Worm (Caenorhabditis elegans) whole organism, L4 larva: ENCODE data around the gene F13D11.3.

Experiments used
- F26F4.8 ChIP-seq: fragments of 200-800 bp; sonication (Bioruptor generic); conservative IDR thresholded peaks from 2 replicates; pipeline ENCODE4 v1.3.6; 2022; ENCODE audit warnings: missing genetic modification characterization, missing compliant biosample characterization
- ceh-28 ChIP-seq: fragments of 150-350 bp; optimal IDR thresholded peaks from 2 replicates; lab custom pipeline; 2014; ENCODE audit warnings: missing biosample characterization, missing genetic modification reagents, missing genetic modification characterization
- ces-1 ChIP-seq: fragments of 150-350 bp; sonication (generic microtip); optimal IDR thresholded peaks from 4 replicates; lab custom pipeline; 2014; ENCODE audit warnings: missing biosample characterization, missing genetic modification reagents, missing genetic modification characterization
- egl-43 ChIP-seq: fragments of 200-800 bp; sonication (Bioruptor generic); IDR thresholded peaks from 2 replicates; pipeline ENCODE4 v1.3.6; 2022; ENCODE audit warnings: missing genetic modification reagents, missing genetic modification characterization, missing compliant biosample characterization
- jun-1 ChIP-seq: fragments of 150-350 bp; optimal IDR thresholded peaks from 2 replicates; lab custom pipeline; 2014; ENCODE audit warnings: missing biosample characterization, missing genetic modification reagents, missing genetic modification characterization
- madf-9 ChIP-seq: fragments of 200-800 bp; sonication (Bioruptor generic); conservative IDR thresholded peaks from 2 replicates; pipeline ENCODE4 v1.3.6; 2022; ENCODE audit warnings: missing genetic modification reagents, missing genetic modification characterization, missing compliant biosample characterization
- nhr-25 ChIP-seq: sonication (generic microtip); optimal IDR thresholded peaks from 2 replicates; lab custom pipeline; 2017; ENCODE audit warnings: missing genetic modification characterization, mild to moderate bottlenecking, missing compliant biosample characterization, antibody characterized with exemption, moderate library complexity, borderline replicate concordance; ENCODE audit not compliant: insufficient read depth
- nhr-28 ChIP-seq: fragments of 150-350 bp; optimal IDR thresholded peaks from 2 replicates; lab custom pipeline; 2014; ENCODE audit warnings: missing biosample characterization, missing genetic modification characterization
- pha-4 ChIP-seq, 2 experiments: fragments of 150-350 bp in 1 of 2; fragments of 200-800 bp in 1 of 2; sonication (Bioruptor generic) in 1 of 2; IDR thresholded peaks in 1 of 2; optimal IDR thresholded peaks in 1 of 2; 2 replicates each; pipeline versions ENCODE4 v1.3.6 to Lab custom; 2014 to 2022; ENCODE audit warnings: missing genetic modification characterization in 2 of 2, missing genetic modification reagents in 2 of 2, missing biosample characterization in 1 of 2, missing compliant biosample characterization in 1 of 2
- pqm-1 ChIP-seq: sonication (generic microtip); optimal IDR thresholded peaks from 2 replicates; lab custom pipeline; 2017; ENCODE audit warnings: missing biosample characterization, missing genetic modification characterization
- skn-1 ChIP-seq: fragments of 150-350 bp; optimal IDR thresholded peaks from 2 replicates; lab custom pipeline; 2014; ENCODE audit warnings: missing biosample characterization, missing genetic modification characterization
- ztf-11 ChIP-seq: fragments of 150-350 bp; optimal IDR thresholded peaks from 2 replicates; lab custom pipeline; 2014; ENCODE audit warnings: missing biosample characterization, missing genetic modification characterization

- no peak for TF ChIP-seq ceh-28 (tag; lab: Kevin White, UChicago)
- no peak for TF ChIP-seq F26F4.8 (GFP tag; lab: Robert Waterston, UW)
- TF ChIP-seq ces-1, result no peak
- TF ChIP-seq pqm-1 (tag; lab: Kevin White, UChicago), result no peak
- no peak for TF ChIP-seq pha-4 (GFP tag; IDR thresholded peaks at IDR 0.05; lab: Robert Waterston, UW)
- TF ChIP-seq pha-4 (tag; optimal IDR thresholded peaks at IDR 0.05; lab: Kevin White, UChicago), result no peak
- TF ChIP-seq nhr-28 (tag; lab: Kevin White, UChicago), result no peak
- no peak for TF ChIP-seq egl-43 (GFP tag; lab: Robert Waterston, UW)
- TF ChIP-seq jun-1 (tag; lab: Kevin White, UChicago), result no peak
- TF ChIP-seq skn-1 (tag; lab: Kevin White, UChicago), result no peak
- no peak for TF ChIP-seq ztf-11 (tag; lab: Kevin White, UChicago)
- no peak for TF ChIP-seq madf-9 (GFP tag; lab: Robert Waterston, UW)
- TF ChIP-seq nhr-25 (tag; lab: Kevin White, UChicago), result no peak
These were observed 9.6 kb upstream of the F13D11.3 start for ce11 chrX:5815343-5815742.
